Worm (Caenorhabditis elegans) whole organism, L4/young adult: Measurements from ENCODE around the gene clec-263.
"Not testable (repeated sequence)": the region's sequence is repeated elsewhere in the genome, so short reads cannot be mapped to it uniquely, and the experiment has no call there.

Experiments
- W03F9.2 ChIP-seq: fragments of 150-350 bp; optimal IDR thresholded peaks from 2 replicates; lab custom pipeline; 2014; ENCODE audit warnings: missing biosample characterization, missing genetic modification characterization
- dao-5 ChIP-seq: sonication (generic microtip); optimal IDR thresholded peaks from 2 replicates; lab custom pipeline; 2016; ENCODE audit warnings: missing genotype, missing genetic modification characterization, moderate library complexity, missing compliant biosample characterization
- him-1 ChIP-seq: sonication (generic microtip); optimal IDR thresholded peaks from 2 replicates; lab custom pipeline; 2016; ENCODE audit warnings: missing genotype, missing genetic modification reagents, missing genetic modification characterization, missing compliant biosample characterization

Gene clec-263

ce11 chrV:20556260-20556659 is 18.2 kb upstream of the clec-263 start, which contains the start of gene Y38H6C.23:
Gene Y38H6C.23 (minus strand): TSS chrV:20556360.
- TF ChIP-seq him-1 (tag; lab: Kevin White, UChicago) (no peak), W03F9.2 (no peak), dao-5 (tag; lab: Kevin White, UChicago) (no peak)

DNA sequence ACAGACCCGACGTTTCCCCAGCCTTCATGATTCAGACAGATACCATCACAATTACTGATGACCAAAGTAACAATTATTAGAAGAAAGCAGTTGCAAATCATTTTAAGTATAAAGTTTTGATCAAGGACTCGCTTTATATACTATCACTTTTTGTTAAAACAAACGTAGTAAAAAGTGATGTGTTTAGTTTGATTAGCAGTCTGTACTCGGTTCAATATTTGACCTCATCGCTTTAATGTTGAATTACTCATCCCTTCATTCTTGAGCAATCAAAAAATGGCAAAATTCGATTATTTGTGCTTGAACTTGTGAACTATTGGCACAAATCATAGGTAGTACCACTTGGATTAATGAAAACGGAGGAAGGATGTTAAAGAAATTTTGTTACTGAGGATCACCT is 16.1 kb upstream of the clec-263 start, which contains the start of gene abf-4:
Gene abf-4, minus strand, starts transcription at position 101 of the 400 bp plus-strand sequence.
- TF ChIP-seq dao-5 (tag; lab: Kevin White, UChicago), result no peak
- TF ChIP-seq him-1 (tag; lab: Kevin White, UChicago), result no peak
- TF ChIP-seq W03F9.2, result no peak

DNA sequence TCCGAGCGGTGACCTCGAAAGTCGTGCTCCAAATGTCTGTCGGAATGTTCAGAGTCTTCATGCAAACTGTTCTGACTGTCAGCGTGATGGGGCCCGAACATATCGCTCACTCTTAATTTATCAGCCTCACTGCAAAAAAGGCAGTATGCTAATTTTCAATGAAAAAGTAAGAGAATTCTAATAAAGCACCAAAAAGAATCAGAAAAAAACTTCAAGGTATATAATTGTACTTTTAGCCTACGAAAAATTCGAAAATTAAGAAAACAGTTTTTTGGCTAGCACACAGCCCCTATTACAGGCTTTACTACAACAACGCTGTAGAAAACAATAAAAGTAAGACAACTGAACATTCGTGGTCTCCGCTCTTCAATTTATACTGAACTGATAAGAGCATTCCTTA is 12.6 kb upstream of the clec-263 start, which contains the start of gene F26F2.1:
Gene F26F2.1, minus strand, starts transcription at position 101 of the 400 bp plus-strand sequence.
- TF ChIP-seq W03F9.2 (no peak), dao-5 (tag; lab: Kevin White, UChicago) (no peak), him-1 (tag; lab: Kevin White, UChicago) (no peak)

- not testable (repeated sequence) for TF ChIP-seq him-1 (tag; lab: Kevin White, UChicago); W03F9.2; dao-5 (tag; lab: Kevin White, UChicago)
Observed at ce11 chrV:20564054-20564453, 10.4 kb upstream of the clec-263 start, which contains the start of gene F26F2.13. Gene F26F2.13 (plus strand): TSS chrV:20564354.

ce11 chrV:20566454-20566853 is 8.0 kb upstream of the clec-263 start, which contains the start of gene F26F2.3:
Gene F26F2.3 (minus strand): TSS chrV:20566554.
- TF ChIP-seq dao-5 (tag; lab: Kevin White, UChicago) (no peak), W03F9.2 (no peak), him-1 (tag; lab: Kevin White, UChicago) (no peak)

DNA sequence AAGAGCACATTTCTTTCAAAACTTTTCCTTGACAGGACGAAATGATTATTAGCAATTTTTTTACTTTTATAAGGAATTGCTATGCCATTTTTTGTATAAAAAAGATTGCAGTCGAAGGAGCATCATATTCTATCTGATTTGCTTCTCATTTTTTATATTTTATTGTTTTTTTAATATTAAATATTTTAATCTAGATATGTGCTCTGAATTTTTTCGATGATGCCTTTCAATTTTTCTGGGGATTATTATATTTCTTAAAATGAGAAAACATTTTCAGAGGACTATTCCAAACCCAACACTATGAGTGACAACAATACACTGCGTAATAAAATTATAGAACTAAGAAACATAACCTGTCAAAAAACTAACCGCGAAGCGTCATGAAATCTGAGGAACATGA is 5.4 kb upstream of the clec-263 start, which contains the start of gene F26F2.4:
Gene F26F2.4, plus strand, starts transcription at position 301 of the 400 bp plus-strand sequence.
- not testable (repeated sequence) for TF ChIP-seq W03F9.2; dao-5 (tag; lab: Kevin White, UChicago); him-1 (tag; lab: Kevin White, UChicago)

ce11 chrV:20573392-20573791 is 1.0 kb upstream of the clec-263 start, which contains the start of gene F26F2.5:
Gene F26F2.5 (plus strand): TSS chrV:20573692.
- TF ChIP-seq him-1 (tag; lab: Kevin White, UChicago) (no peak), dao-5 (tag; lab: Kevin White, UChicago) (no peak), W03F9.2 (no peak)

ce11 chrV:20574872-20575271 is 458 bp downstream of the clec-263 start:
- TF ChIP-seq W03F9.2 (no peak), him-1 (tag; lab: Kevin White, UChicago) (no peak), dao-5 (tag; lab: Kevin White, UChicago) (no peak)

DNA sequence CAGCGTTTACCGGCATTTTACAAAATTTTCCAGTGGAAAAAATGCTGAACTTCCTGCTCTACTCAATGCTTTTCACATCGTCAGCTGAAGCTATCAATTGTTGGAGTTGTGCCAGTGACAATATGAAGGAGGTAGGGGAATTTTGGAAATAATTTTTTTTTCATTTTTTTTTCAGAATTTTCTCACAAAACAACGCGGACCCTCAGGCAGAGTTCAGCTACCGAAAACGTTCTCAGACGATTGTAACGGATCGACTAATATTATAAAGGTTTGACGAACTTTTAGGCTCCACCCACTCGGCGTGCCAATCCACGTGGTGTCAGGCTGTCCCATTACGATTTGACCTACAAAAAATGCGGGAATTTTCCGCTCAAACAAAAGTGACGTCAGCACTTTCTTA is 5.1 kb downstream of the clec-263 start, which contains the start of gene F26F2.8:
Gene F26F2.8, plus strand, starts transcription at position 13 of the 400 bp plus-strand sequence.
- TF ChIP-seq him-1 (tag; lab: Kevin White, UChicago) (no peak), W03F9.2 (no peak), dao-5 (tag; lab: Kevin White, UChicago) (no peak)

- TF ChIP-seq him-1 (tag; lab: Kevin White, UChicago) (peak; percentile 1), dao-5 (tag; lab: Kevin White, UChicago) (no peak), W03F9.2 (peak; percentile 95)
Observed at ce11 chrV:20580511-20581040, 6.2 kb downstream of the clec-263 start, which contains the start of gene F26F2.7. Gene F26F2.7 (plus strand): TSS chrV:20580990.

DNA sequence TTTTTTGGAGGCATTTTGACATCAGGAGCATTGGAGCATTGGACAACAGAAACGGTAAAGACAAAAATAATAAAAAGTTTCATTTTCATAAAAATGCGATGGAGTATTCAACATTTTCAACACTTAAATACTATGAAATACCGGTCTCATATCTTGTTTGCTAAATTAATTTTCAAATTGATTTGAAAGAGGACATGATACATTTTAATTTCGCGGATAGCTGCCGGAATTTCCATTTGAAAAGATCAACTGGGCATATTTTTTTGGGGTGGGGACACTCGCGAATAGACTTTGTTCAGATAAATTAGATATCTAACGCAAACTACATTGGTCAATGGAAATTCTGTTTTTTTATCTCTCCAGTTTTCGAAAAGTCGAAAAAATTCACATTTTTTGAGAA is 20.3 kb downstream of the clec-263 start, which contains the start of gene F26F2.10:
Gene F26F2.10, minus strand, starts transcription at position 101 of the 400 bp plus-strand sequence.
- TF ChIP-seq W03F9.2, result no peak
- no peak for TF ChIP-seq him-1 (tag; lab: Kevin White, UChicago)
- TF ChIP-seq dao-5 (tag; lab: Kevin White, UChicago), result no peak

DNA sequence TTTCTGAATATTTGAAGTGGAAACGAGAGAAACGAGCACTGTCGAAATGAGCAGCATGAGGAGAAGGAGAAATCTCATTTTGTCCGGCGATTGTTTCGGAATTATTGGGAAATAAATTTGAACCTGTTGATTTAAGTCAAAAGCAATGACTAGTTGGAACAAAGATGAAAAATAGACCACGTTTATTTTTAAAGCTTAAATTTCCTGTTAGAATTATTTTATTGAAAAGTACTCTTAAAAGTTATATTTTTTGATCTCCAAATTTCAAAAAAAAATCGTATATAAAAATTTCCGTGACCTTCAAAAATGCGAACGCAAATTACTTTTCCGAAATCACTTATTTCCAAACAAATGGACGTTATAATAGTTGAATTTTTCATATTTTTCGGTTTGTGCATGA is 21.2 kb downstream of the clec-263 start, which contains the start of gene F26F2.11:
Gene F26F2.11, minus strand, starts transcription at position 101 of the 400 bp plus-strand sequence.
- TF ChIP-seq W03F9.2 (no peak), him-1 (tag; lab: Kevin White, UChicago) (no peak), dao-5 (tag; lab: Kevin White, UChicago) (no peak)

ce11 chrV:20597076-20597475 is 22.7 kb downstream of the clec-263 start, which contains the start of gene F46B3.1:
Gene F46B3.1 (minus strand): TSS chrV:20597176.
- TF ChIP-seq dao-5 (tag; lab: Kevin White, UChicago) (no peak), him-1 (tag; lab: Kevin White, UChicago) (no peak), W03F9.2 (no peak)

ce11 chrV:20599795-20600194 is 25.4 kb downstream of the clec-263 start, which contains the start of gene col-163:
Gene col-163 (plus strand): TSS chrV:20600095.
- TF ChIP-seq him-1 (tag; lab: Kevin White, UChicago) (no peak), W03F9.2 (no peak), dao-5 (tag; lab: Kevin White, UChicago) (no peak)
